Worm (Caenorhabditis elegans) whole organism, L2 larva: ENCODE results near the gene T08G3.6.

Source experiments
- C34F6.9 ChIP-seq: fragments of 150-350 bp; optimal IDR thresholded peaks from 2 replicates; lab custom pipeline; 2014; ENCODE audit warnings: missing biosample characterization, missing genetic modification characterization
- F13H6.1 ChIP-seq: sonication (generic microtip); optimal IDR thresholded peaks from 2 replicates; lab custom pipeline; 2016; ENCODE audit warnings: missing genetic modification characterization, missing compliant biosample characterization
- R02D3.7 ChIP-seq: fragments of 150-350 bp; optimal IDR thresholded peaks from 2 replicates; lab custom pipeline; 2014; ENCODE audit warnings: missing biosample characterization, missing genetic modification characterization
- Y55F3AM.14 ChIP-seq: fragments of 200-800 bp; sonication (Bioruptor generic); optimal IDR thresholded peaks from 2 replicates; lab custom pipeline; 2018; ENCODE audit warnings: mild to moderate bottlenecking, missing genetic modification characterization, missing compliant biosample characterization
- ZK546.5 ChIP-seq: sonication (generic microtip); optimal IDR thresholded peaks from 2 replicates; lab custom pipeline; 2017; ENCODE audit warnings: missing biosample characterization, missing genetic modification characterization
- aly-2 ChIP-seq: fragments of 150-350 bp; optimal IDR thresholded peaks from 2 replicates; lab custom pipeline; 2014; ENCODE audit warnings: missing biosample characterization, missing genetic modification characterization
- ama-1 ChIP-seq: fragments of 150-350 bp; optimal IDR thresholded peaks from 2 replicates; lab custom pipeline; 2018; ENCODE audit warnings: inconsistent platforms
- blmp-1 ChIP-seq: sonication (generic microtip); optimal IDR thresholded peaks from 2 replicates; lab custom pipeline; 2017; ENCODE audit warnings: missing genetic modification characterization, mild to moderate bottlenecking, missing compliant biosample characterization, antibody characterized with exemption, moderate library complexity; ENCODE audit not compliant: insufficient read depth
- ceh-16 ChIP-seq: fragments of 150-350 bp; optimal IDR thresholded peaks from 2 replicates; lab custom pipeline; 2014; ENCODE audit warnings: missing biosample characterization, missing genetic modification characterization
- ceh-82 ChIP-seq: fragments of 150-350 bp; optimal IDR thresholded peaks from 2 replicates; lab custom pipeline; 2014; ENCODE audit warnings: missing biosample characterization, missing genetic modification characterization
- crh-2 ChIP-seq: sonication (generic microtip); optimal IDR thresholded peaks from 2 replicates; lab custom pipeline; 2017; ENCODE audit warnings: missing biosample characterization, missing genetic modification characterization
- dmd-4 ChIP-seq: sonication (generic microtip); optimal IDR thresholded peaks from 2 replicates; lab custom pipeline; 2017; ENCODE audit warnings: missing biosample characterization, missing genetic modification characterization
- egl-27 ChIP-seq: sonication (generic microtip); optimal IDR thresholded peaks from 3 replicates; lab custom pipeline; 2017; ENCODE audit warnings: missing biosample characterization, missing genetic modification reagents, missing genetic modification characterization
- fos-1 ChIP-seq: fragments of 150-350 bp; optimal IDR thresholded peaks from 2 replicates; lab custom pipeline; 2014; ENCODE audit warnings: missing biosample characterization, missing genetic modification characterization
- gmeb-1 ChIP-seq: fragments of 150-350 bp; optimal IDR thresholded peaks from 2 replicates; lab custom pipeline; 2014; ENCODE audit warnings: missing biosample characterization, missing genetic modification characterization
- lin-11 ChIP-seq: fragments of 150-350 bp; sonication (generic microtip); optimal IDR thresholded peaks from 2 replicates; lab custom pipeline; 2014; ENCODE audit warnings: missing biosample characterization, missing genetic modification characterization, inconsistent platforms, mixed read lengths
- lin-13 ChIP-seq: fragments of 150-350 bp; optimal IDR thresholded peaks from 2 replicates; lab custom pipeline; 2014; ENCODE audit warnings: missing biosample characterization, missing genetic modification reagents, missing genetic modification characterization
- lin-39 ChIP-seq: fragments of 150-350 bp; optimal IDR thresholded peaks from 2 replicates; lab custom pipeline; 2014; ENCODE audit warnings: missing biosample characterization, missing genetic modification reagents, missing genetic modification characterization
- lsy-2 ChIP-seq, 2 experiments: fragments of 150-350 bp in 1 of 2; sonication (generic microtip) in 1 of 2; optimal IDR thresholded peaks; 2 replicates each; lab custom pipeline; 2014 to 2017; ENCODE audit warnings: missing biosample characterization in 2 of 2, missing genetic modification characterization in 2 of 2
- mab-5 ChIP-seq: fragments of 150-350 bp; optimal IDR thresholded peaks from 2 replicates; lab custom pipeline; 2014; ENCODE audit warnings: missing biosample characterization, missing genetic modification characterization
- mdl-1 ChIP-seq, 2 experiments: fragments of 150-350 bp in 1 of 2; sonication (generic microtip) in 1 of 2; optimal IDR thresholded peaks; 2 replicates each; lab custom pipeline; 2017; ENCODE audit warnings: missing biosample characterization in 2 of 2, missing genetic modification characterization in 2 of 2
- nhr-11 ChIP-seq: fragments of 150-350 bp; optimal IDR thresholded peaks from 2 replicates; lab custom pipeline; 2014; ENCODE audit warnings: missing biosample characterization, missing genetic modification characterization
- nhr-12 ChIP-seq: fragments of 150-350 bp; optimal IDR thresholded peaks from 2 replicates; lab custom pipeline; 2014; ENCODE audit warnings: missing biosample characterization, missing genetic modification characterization
- nhr-21 ChIP-seq: fragments of 150-350 bp; optimal IDR thresholded peaks from 2 replicates; lab custom pipeline; 2014; ENCODE audit warnings: missing biosample characterization, missing genetic modification characterization
- nhr-23 ChIP-seq: fragments of 150-350 bp; optimal IDR thresholded peaks from 2 replicates; lab custom pipeline; 2014; ENCODE audit warnings: missing biosample characterization, missing genetic modification reagents, missing genetic modification characterization
- nhr-237 ChIP-seq: fragments of 150-350 bp; optimal IDR thresholded peaks from 2 replicates; lab custom pipeline; 2014; ENCODE audit warnings: missing biosample characterization, missing genetic modification characterization
- nhr-25 ChIP-seq: fragments of 150-350 bp; sonication (generic microtip); optimal IDR thresholded peaks from 3 replicates; lab custom pipeline; 2014; ENCODE audit warnings: missing biosample characterization, missing genetic modification characterization
- nhr-6 ChIP-seq: fragments of 150-350 bp; optimal IDR thresholded peaks from 2 replicates; lab custom pipeline; 2014; ENCODE audit warnings: missing biosample characterization, missing genetic modification characterization
- peb-1 ChIP-seq: fragments of 150-350 bp; optimal IDR thresholded peaks from 2 replicates; lab custom pipeline; 2014; ENCODE audit warnings: missing biosample characterization, missing genetic modification characterization
- sem-4 ChIP-seq: fragments of 150-350 bp; optimal IDR thresholded peaks from 2 replicates; lab custom pipeline; 2014; ENCODE audit warnings: missing biosample characterization, missing genetic modification reagents, missing genetic modification characterization
- skn-1 ChIP-seq: sonication (generic microtip); optimal IDR thresholded peaks from 2 replicates; lab custom pipeline; 2017; ENCODE audit warnings: missing biosample characterization, missing genetic modification characterization
- sma-3 ChIP-seq: sonication (generic microtip); optimal IDR thresholded peaks from 2 replicates; lab custom pipeline; 2016; ENCODE audit warnings: missing genetic modification reagents, missing genetic modification characterization, missing compliant biosample characterization
- snpc-4 ChIP-seq: fragments of 150-350 bp; optimal IDR thresholded peaks from 2 replicates; lab custom pipeline; 2014; ENCODE audit warnings: missing biosample characterization, missing genetic modification characterization
- unc-39 ChIP-seq: fragments of 150-350 bp; optimal IDR thresholded peaks from 2 replicates; lab custom pipeline; 2014; ENCODE audit warnings: missing biosample characterization, missing genetic modification characterization
- unc-55 ChIP-seq: fragments of 150-350 bp; sonication (generic microtip); optimal IDR thresholded peaks from 3 replicates; lab custom pipeline; 2014; ENCODE audit warnings: missing biosample characterization, missing genetic modification reagents, missing genetic modification characterization
- ztf-11 ChIP-seq: sonication (generic microtip); optimal IDR thresholded peaks from 2 replicates; lab custom pipeline; 2017; ENCODE audit warnings: missing biosample characterization, missing genetic modification characterization
- ztf-4 ChIP-seq: fragments of 150-350 bp; optimal IDR thresholded peaks from 2 replicates; lab custom pipeline; 2014; ENCODE audit warnings: missing biosample characterization, missing genetic modification characterization

The T08G3.6 gene

ce11 chrV:16443626-16444025 is 2.1 kb upstream of the T08G3.6 start, which contains the start of gene srh-141:
TSS of gene srh-141 (plus strand) at chrV:16443926.
- TF ChIP-seq blmp-1 (tag; lab: Kevin White, UChicago) (no peak), egl-27 (tag; lab: Kevin White, UChicago) (no peak), nhr-12 (tag; lab: Kevin White, UChicago) (no peak), lsy-2 (tag; optimal IDR thresholded peaks at IDR 0.05; lab: Kevin White, UChicago) (no peak), lin-39 (tag; lab: Kevin White, UChicago) (no peak), ztf-4 (tag; lab: Kevin White, UChicago) (no peak), sma-3 (GFP tag; lab: Kevin White, UChicago) (no peak), nhr-11 (tag; lab: Kevin White, UChicago) (no peak), sem-4 (no peak), ZK546.5 (no peak)

- TF ChIP-seq fos-1 (tag; lab: Kevin White, UChicago): no peak
- TF ChIP-seq lin-13 (GFP tag; lab: Kevin White, UChicago): no peak
- TF ChIP-seq nhr-6 (tag; lab: Kevin White, UChicago): no peak
- no peak for TF ChIP-seq ceh-16 (tag; lab: Kevin White, UChicago)
- no peak for TF ChIP-seq skn-1 (tag; lab: Kevin White, UChicago)
- no peak for TF ChIP-seq nhr-21 (tag; lab: Kevin White, UChicago)
- TF ChIP-seq ama-1 (lab: Kevin White, UChicago): no peak
- TF ChIP-seq ztf-4 (tag; lab: Kevin White, UChicago): no peak
- TF ChIP-seq dmd-4 (tag; lab: Kevin White, UChicago): no peak
- no peak for TF ChIP-seq nhr-25 (tag; lab: Kevin White, UChicago)
- TF ChIP-seq ZK546.5: no peak
- TF ChIP-seq ztf-11: no peak
- TF ChIP-seq nhr-23 (tag; lab: Kevin White, UChicago): no peak
- TF ChIP-seq peb-1 (tag; lab: Kevin White, UChicago): no peak
- TF ChIP-seq lin-11 (tag; lab: Kevin White, UChicago): no peak
- TF ChIP-seq mdl-1 (tag; optimal IDR thresholded peaks at IDR 0.05; lab: Kevin White, UChicago): no peak
- TF ChIP-seq C34F6.9 (tag; lab: Kevin White, UChicago): no peak
- TF ChIP-seq crh-2: no peak
- TF ChIP-seq R02D3.7 (tag; lab: Kevin White, UChicago): no peak
- TF ChIP-seq lsy-2 (tag; optimal IDR thresholded peaks at IDR 0.05; lab: Kevin White, UChicago): no peak
Measured at ce11 chrV:16446191-16446590, 415 bp downstream of the T08G3.6 start.

DNA sequence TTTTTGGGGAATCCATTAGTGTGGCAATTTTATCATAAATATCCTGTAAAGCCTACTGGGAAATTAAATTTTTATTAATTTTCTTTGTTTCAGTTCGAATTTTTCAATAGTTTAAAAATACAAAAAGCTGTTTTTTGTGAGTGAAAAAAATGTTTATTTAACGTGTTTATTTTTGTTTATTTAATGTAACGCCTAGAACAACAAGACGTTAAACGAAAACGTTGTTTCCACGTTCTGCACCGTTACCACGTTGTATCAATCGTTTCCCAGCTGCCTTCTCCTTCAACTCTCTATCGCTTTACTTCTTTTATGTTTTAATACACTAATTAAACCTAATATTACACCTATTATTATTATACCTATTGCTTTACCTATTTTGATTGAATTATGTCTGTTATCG is 2.0 kb downstream of the T08G3.6 start, which contains the start of gene T08G3.13:
Gene T08G3.13 (plus strand): TSS at position 301 of the 400 bp plus-strand sequence.
- TF ChIP-seq lin-13 (GFP tag; lab: Kevin White, UChicago): no peak
- no peak for TF ChIP-seq mdl-1 (tag; optimal IDR thresholded peaks at IDR 0.05; lab: Kevin White, UChicago)
- no peak for TF ChIP-seq nhr-6 (tag; lab: Kevin White, UChicago)
- TF ChIP-seq unc-55 (GFP tag; lab: Kevin White, UChicago): no peak
- TF ChIP-seq, all 48 proteins: peak for 0

DNA sequence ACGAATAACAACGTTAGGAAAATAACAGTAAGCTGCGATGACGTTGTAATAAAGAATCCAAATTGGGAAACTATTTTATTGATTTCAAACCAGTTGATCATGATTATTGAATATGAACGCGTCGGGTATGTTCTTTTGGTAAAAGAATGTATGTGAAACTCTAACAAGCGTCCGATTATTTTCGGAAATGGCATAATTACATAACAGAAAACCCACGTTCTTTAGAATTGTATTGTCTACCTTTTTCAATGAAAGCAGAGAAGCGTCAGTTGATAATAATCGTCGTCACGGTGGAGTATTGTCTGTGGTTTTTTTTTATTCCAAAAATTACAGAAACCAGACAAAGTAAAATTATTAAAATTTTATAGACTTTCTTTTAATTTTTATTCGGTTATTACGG is 9.3 kb downstream of the T08G3.6 start, which contains the start of gene str-14:
Gene str-14 (minus strand): TSS at position 101 of the 400 bp plus-strand sequence.
- TF ChIP-seq ceh-82 (tag; lab: Kevin White, UChicago): no peak
- TF ChIP-seq ztf-4 (tag; lab: Kevin White, UChicago): no peak
- TF ChIP-seq nhr-12 (tag; lab: Kevin White, UChicago): no peak
- TF ChIP-seq aly-2 (tag; lab: Kevin White, UChicago): no peak
- TF ChIP-seq nhr-237 (tag; lab: Kevin White, UChicago): no peak
- no peak for TF ChIP-seq gmeb-1 (tag; lab: Kevin White, UChicago)
- TF ChIP-seq sem-4: no peak
- no peak for TF ChIP-seq ztf-11
- no peak for TF ChIP-seq dmd-4 (tag; lab: Kevin White, UChicago)

DNA sequence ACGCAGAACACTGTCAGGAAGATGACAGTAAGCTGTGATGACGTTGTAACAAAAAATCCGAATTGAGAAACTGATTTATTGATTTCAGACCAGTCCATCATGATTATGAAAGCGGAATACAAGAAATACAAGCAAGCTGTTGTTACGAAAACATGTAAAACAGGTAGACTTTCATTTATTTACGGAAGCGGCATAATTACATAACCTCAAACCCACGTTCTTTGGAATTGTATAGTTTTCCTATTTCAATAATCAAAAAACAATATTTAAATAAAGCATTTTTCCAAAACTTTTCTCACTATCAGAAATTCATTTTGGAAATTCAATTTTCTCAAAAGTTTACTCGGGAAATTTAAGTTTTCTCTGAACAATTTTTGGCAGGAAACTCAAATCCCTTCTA is 12.9 kb downstream of the T08G3.6 start, which contains the start of gene str-15:
Gene str-15 (minus strand): TSS at position 101 of the 400 bp plus-strand sequence.
- TF ChIP-seq mab-5 (no peak), R02D3.7 (tag; lab: Kevin White, UChicago) (no peak), lsy-2 (tag; optimal IDR thresholded peaks at IDR 0.05; lab: Kevin White, UChicago) (no peak), ZK546.5 (no peak), F13H6.1 (tag; lab: Kevin White, UChicago) (no peak), lin-13 (GFP tag; lab: Kevin White, UChicago) (no peak), Y55F3AM.14 (no peak), peb-1 (tag; lab: Kevin White, UChicago) (no peak), lin-11 (tag; lab: Kevin White, UChicago) (no peak), snpc-4 (tag; lab: Kevin White, UChicago) (no peak), blmp-1 (tag; lab: Kevin White, UChicago) (no peak), unc-39 (tag; lab: Kevin White, UChicago) (no peak), nhr-23 (tag; lab: Kevin White, UChicago) (no peak), ama-1 (lab: Kevin White, UChicago) (no peak), skn-1 (tag; lab: Kevin White, UChicago) (no peak), nhr-25 (tag; lab: Kevin White, UChicago) (no peak), mdl-1 (tag; optimal IDR thresholded peaks at IDR 0.05; lab: Kevin White, UChicago) (no peak)
- TF ChIP-seq, all 48 proteins: peak for 0
